Worm (Caenorhabditis elegans) whole organism, early embryonic: ENCODE results near the gene cyp-33E3.

Experiments
- B0310.2 ChIP-seq: sonication (generic microtip); optimal IDR thresholded peaks from 2 replicates; lab custom pipeline; 2016; ENCODE audit warnings: mild to moderate bottlenecking, missing genetic modification characterization, missing compliant biosample characterization
- F13C5.2 ChIP-seq: sonication (generic microtip); optimal IDR thresholded peaks from 2 replicates; lab custom pipeline; 2017; ENCODE audit warnings: mild to moderate bottlenecking, missing genetic modification characterization, inconsistent platforms, missing compliant biosample characterization
- aly-1 ChIP-seq: sonication (generic microtip); optimal IDR thresholded peaks from 2 replicates; lab custom pipeline; 2016; ENCODE audit warnings: missing genetic modification characterization, missing compliant biosample characterization
- ama-1 ChIP-seq: fragments of 150-350 bp; optimal IDR thresholded peaks from 2 replicates; lab custom pipeline; 2014
- ceh-13 ChIP-seq: fragments of 200-800 bp; sonication (Bioruptor generic); optimal IDR thresholded peaks from 2 replicates; lab custom pipeline; 2018; ENCODE audit warnings: mild to moderate bottlenecking, missing genetic modification characterization, missing compliant biosample characterization
- ceh-36 ChIP-seq: sonication (generic microtip); optimal IDR thresholded peaks from 2 replicates; lab custom pipeline; 2016; ENCODE audit warnings: missing genetic modification characterization, inconsistent platforms, missing compliant biosample characterization
- ets-7 ChIP-seq: sonication (generic microtip); optimal IDR thresholded peaks from 2 replicates; lab custom pipeline; 2016; ENCODE audit warnings: missing genotype, missing genetic modification characterization, missing compliant biosample characterization
- flt-1 ChIP-seq: fragments of 200-800 bp; sonication (Bioruptor generic); IDR thresholded peaks from 2 replicates; pipeline ENCODE4 v1.3.6; 2022; ENCODE audit warnings: missing genetic modification characterization, missing compliant biosample characterization
- hmbx-1 ChIP-seq: sonication (generic microtip); optimal IDR thresholded peaks from 2 replicates; lab custom pipeline; 2016; ENCODE audit warnings: mild to moderate bottlenecking, missing genetic modification characterization, missing compliant biosample characterization
- hmg-4 ChIP-seq: fragments of 200-800 bp; sonication (Bioruptor generic); optimal IDR thresholded peaks from 2 replicates; lab custom pipeline; 2018; ENCODE audit warnings: mild to moderate bottlenecking, missing genetic modification characterization, missing compliant biosample characterization
- hnd-1 ChIP-seq: sonication (generic microtip); optimal IDR thresholded peaks from 2 replicates; lab custom pipeline; 2016; ENCODE audit warnings: missing genetic modification characterization, missing compliant biosample characterization
- pes-1 ChIP-seq: fragments of 200-800 bp; sonication (Bioruptor generic); IDR thresholded peaks from 2 replicates; pipeline ENCODE4 v1.3.6; 2022; ENCODE audit warnings: missing genetic modification reagents, missing genetic modification characterization, missing compliant biosample characterization
- scrt-1 ChIP-seq: fragments of 200-800 bp; sonication (Bioruptor generic); IDR thresholded peaks from 2 replicates; pipeline ENCODE4 v1.3.6; 2022; ENCODE audit warnings: missing genetic modification characterization, missing compliant biosample characterization
- sea-1 ChIP-seq: fragments of 200-800 bp; sonication (Bioruptor generic); conservative IDR thresholded peaks from 2 replicates; pipeline ENCODE4 v1.3.6; 2022; ENCODE audit warnings: missing genetic modification characterization, missing compliant biosample characterization
- tbx-11 ChIP-seq: fragments of 200-800 bp; sonication (Bioruptor generic); IDR thresholded peaks from 2 replicates; pipeline ENCODE4 v1.3.6; 2022; ENCODE audit warnings: missing genetic modification characterization, missing compliant biosample characterization
- tbx-37 ChIP-seq: fragments of 200-800 bp; sonication (Bioruptor generic); conservative IDR thresholded peaks from 2 replicates; pipeline ENCODE4 v1.3.6; 2022; ENCODE audit warnings: missing genetic modification reagents, missing genetic modification characterization, missing compliant biosample characterization
- tra-4 ChIP-seq: sonication (generic microtip); optimal IDR thresholded peaks from 2 replicates; lab custom pipeline; 2017; ENCODE audit warnings: missing genetic modification characterization, missing compliant biosample characterization

The cyp-33E3 gene

DNA sequence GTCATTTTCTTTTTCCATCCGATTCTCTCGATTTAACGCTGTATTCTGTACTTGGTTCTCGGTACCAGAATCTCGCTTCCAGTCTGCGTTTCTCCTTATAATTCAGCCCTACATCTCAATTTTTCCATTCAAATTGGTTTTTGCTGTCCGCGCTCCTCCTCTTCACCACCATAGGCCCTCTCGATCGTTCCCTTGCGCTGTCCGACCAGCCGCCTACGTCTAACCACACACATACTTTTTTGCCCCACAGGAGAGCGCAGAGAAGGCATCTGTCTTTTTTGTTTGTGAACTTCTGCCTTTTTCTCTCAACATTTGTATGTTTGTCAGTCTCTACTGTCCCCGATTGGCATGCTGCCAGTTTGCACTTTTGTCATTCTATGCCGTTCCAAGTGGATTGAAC lies 12.5 kb downstream of the cyp-33E3 start, which contains the start of gene F42A9.11:
TSS of gene F42A9.11 (plus strand) at position 310 of the 400 bp plus-strand sequence.
- TF ChIP-seq tbx-11 (no peak), hnd-1 (no peak), aly-1 (peak; percentile 40), tra-4 (tag; lab: Kevin White, UChicago) (no peak), hmg-4 (GFP tag; lab: Kevin White, UChicago) (peak; percentile 12)

DNA sequence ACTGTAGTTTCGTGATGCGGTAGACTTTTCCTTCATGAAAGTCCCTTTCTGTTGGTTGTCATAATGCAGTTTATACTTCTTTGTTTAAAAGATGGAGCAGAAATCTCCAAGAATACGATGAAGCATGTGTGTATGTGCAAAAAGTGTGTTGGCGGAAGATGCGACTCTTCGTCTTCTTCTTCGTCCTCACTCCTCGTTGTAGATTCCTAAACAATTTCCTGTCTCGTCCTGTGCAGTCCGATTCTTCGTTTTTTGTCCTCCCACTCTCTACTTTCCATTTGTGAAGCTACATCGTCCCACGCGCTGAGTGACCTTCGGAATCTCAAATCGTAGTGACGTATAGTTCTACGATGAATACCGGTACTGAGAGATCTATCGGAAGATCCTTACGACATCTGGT lies 13.5 kb downstream of the cyp-33E3 start:
- TF ChIP-seq tbx-37 (GFP tag; lab: Robert Waterston, UW) = no peak
- no peak for TF ChIP-seq ama-1
- TF ChIP-seq ets-7 = no peak
- TF ChIP-seq hmbx-1 = no peak
- TF ChIP-seq flt-1 (GFP tag; lab: Robert Waterston, UW) = no peak
- no peak for TF ChIP-seq sea-1
- no peak for TF ChIP-seq ceh-36
- TF ChIP-seq F13C5.2 (tag; lab: Kevin White, UChicago) = no peak
- TF ChIP-seq scrt-1 (GFP tag; lab: Robert Waterston, UW) = no peak
- TF ChIP-seq ceh-13 (GFP tag; lab: Kevin White, UChicago) = no peak
- no peak for TF ChIP-seq hmg-4 (GFP tag; lab: Kevin White, UChicago)

ce11 chrIV:8629609-8630052 lies 14.8 kb downstream of the cyp-33E3 start:
- TF ChIP-seq tbx-11 = 0 out of 2 replicates have a peak, but pooled peaks have one; percentile 43
- no peak for TF ChIP-seq B0310.2 (tag; lab: Kevin White, UChicago)
- no peak for TF ChIP-seq tbx-37 (GFP tag; lab: Robert Waterston, UW)
- no peak for TF ChIP-seq hmbx-1

- no peak for TF ChIP-seq tbx-37 (GFP tag; lab: Robert Waterston, UW)
These were observed 15.4 kb downstream of the cyp-33E3 start for ce11 chrIV:8630243-8630642.

DNA sequence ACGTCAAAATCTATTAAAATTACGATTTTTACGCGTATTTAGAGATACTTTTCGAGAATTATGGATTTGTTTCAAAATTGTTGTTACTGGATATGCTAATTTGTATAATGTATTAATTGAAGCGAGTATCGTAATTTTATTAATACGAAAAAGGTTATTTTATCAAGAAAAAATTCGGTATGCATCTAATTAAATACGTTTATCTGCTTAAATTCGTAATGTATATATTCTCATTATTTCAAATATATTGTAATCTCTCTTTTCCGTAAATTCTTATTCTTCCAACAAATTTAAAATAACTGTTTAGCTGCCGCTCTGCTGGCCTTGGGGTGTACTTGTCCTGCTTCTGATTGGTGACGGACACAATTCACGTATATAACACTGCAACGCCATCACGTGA lies 16.2 kb downstream of the cyp-33E3 start, which contains the start of gene dgk-4:
TSS of gene dgk-4 (plus strand) at position 301 of the 400 bp plus-strand sequence.
- TF ChIP-seq ets-7 (no peak), sea-1 (no peak), tbx-37 (GFP tag; lab: Robert Waterston, UW) (no peak), hmbx-1 (no peak), ceh-36 (no peak), hnd-1 (no peak), ceh-13 (GFP tag; lab: Kevin White, UChicago) (no peak), pes-1 (no peak), ama-1 (no peak), aly-1 (no peak), tbx-11 (no peak), tra-4 (tag; lab: Kevin White, UChicago) (no peak), F13C5.2 (tag; lab: Kevin White, UChicago) (no peak), hmg-4 (GFP tag; lab: Kevin White, UChicago) (no peak), B0310.2 (tag; lab: Kevin White, UChicago) (no peak), scrt-1 (GFP tag; lab: Robert Waterston, UW) (no peak), flt-1 (GFP tag; lab: Robert Waterston, UW) (no peak)

ce11 chrIV:8638761-8639160 lies 24.0 kb downstream of the cyp-33E3 start, which contains the start of gene F42A9.9:
Gene F42A9.9 (minus strand): TSS chrIV:8638861.
- TF ChIP-seq B0310.2 (tag; lab: Kevin White, UChicago) (no peak), tbx-37 (GFP tag; lab: Robert Waterston, UW) (no peak), hmg-4 (GFP tag; lab: Kevin White, UChicago) (no peak), hmbx-1 (no peak), ama-1 (no peak), flt-1 (GFP tag; lab: Robert Waterston, UW) (no peak), scrt-1 (GFP tag; lab: Robert Waterston, UW) (no peak), hnd-1 (no peak), pes-1 (no peak), tra-4 (tag; lab: Kevin White, UChicago) (no peak), tbx-11 (no peak)

- TF ChIP-seq ama-1 = no peak
- TF ChIP-seq hnd-1 = no peak
- TF ChIP-seq sea-1 = no peak
- TF ChIP-seq hmg-4 (GFP tag; lab: Kevin White, UChicago) = no peak
- no peak for TF ChIP-seq ets-7
- TF ChIP-seq ceh-13 (GFP tag; lab: Kevin White, UChicago) = no peak
- no peak for TF ChIP-seq tbx-11
- TF ChIP-seq scrt-1 (GFP tag; lab: Robert Waterston, UW) = no peak
- TF ChIP-seq F13C5.2 (tag; lab: Kevin White, UChicago) = no peak
- TF ChIP-seq tbx-37 (GFP tag; lab: Robert Waterston, UW) = no peak
- TF ChIP-seq flt-1 (GFP tag; lab: Robert Waterston, UW) = no peak
- no peak for TF ChIP-seq B0310.2 (tag; lab: Kevin White, UChicago)
These were observed 29.6 kb downstream of the cyp-33E3 start, which contains the start of gene C49C8.3 for ce11 chrIV:8644432-8644831. Gene C49C8.3 (plus strand): TSS chrIV:8644732.

DNA sequence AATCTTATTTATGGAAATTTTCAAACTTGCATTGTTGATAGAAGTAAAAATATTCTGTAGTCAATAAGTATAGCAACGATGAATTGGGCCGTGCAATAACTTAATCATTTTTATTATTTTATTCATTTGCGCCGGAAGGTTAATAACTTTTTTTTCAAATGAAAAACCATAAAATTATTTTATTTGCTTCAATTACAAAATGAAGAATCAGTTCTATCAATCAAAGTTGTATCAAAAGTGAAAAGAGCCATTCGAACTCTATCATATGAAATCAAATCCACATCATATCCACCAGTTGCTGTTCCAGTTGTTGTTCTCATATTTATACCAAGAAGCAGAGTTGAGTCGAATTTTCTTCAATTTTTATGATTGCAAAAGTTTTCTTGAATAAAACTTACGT lies 33.7 kb downstream of the cyp-33E3 start, which contains the start of gene cyp-33E1:
TSS of gene cyp-33E1 (minus strand) at position 101 of the 400 bp plus-strand sequence.
- TF ChIP-seq ceh-13 (GFP tag; lab: Kevin White, UChicago) (no peak), tbx-11 (no peak), B0310.2 (tag; lab: Kevin White, UChicago) (no peak), ama-1 (no peak), pes-1 (no peak), hmg-4 (GFP tag; lab: Kevin White, UChicago) (no peak), ets-7 (no peak), tbx-37 (GFP tag; lab: Robert Waterston, UW) (no peak), flt-1 (GFP tag; lab: Robert Waterston, UW) (no peak), hmbx-1 (no peak), aly-1 (no peak), F13C5.2 (tag; lab: Kevin White, UChicago) (no peak), hnd-1 (no peak), tra-4 (tag; lab: Kevin White, UChicago) (no peak), sea-1 (no peak), scrt-1 (GFP tag; lab: Robert Waterston, UW) (no peak), ceh-36 (no peak)
